Worm (Caenorhabditis elegans): ENCODE measurements around the gene T26C5.2.

T26C5.2 gene

DNA sequence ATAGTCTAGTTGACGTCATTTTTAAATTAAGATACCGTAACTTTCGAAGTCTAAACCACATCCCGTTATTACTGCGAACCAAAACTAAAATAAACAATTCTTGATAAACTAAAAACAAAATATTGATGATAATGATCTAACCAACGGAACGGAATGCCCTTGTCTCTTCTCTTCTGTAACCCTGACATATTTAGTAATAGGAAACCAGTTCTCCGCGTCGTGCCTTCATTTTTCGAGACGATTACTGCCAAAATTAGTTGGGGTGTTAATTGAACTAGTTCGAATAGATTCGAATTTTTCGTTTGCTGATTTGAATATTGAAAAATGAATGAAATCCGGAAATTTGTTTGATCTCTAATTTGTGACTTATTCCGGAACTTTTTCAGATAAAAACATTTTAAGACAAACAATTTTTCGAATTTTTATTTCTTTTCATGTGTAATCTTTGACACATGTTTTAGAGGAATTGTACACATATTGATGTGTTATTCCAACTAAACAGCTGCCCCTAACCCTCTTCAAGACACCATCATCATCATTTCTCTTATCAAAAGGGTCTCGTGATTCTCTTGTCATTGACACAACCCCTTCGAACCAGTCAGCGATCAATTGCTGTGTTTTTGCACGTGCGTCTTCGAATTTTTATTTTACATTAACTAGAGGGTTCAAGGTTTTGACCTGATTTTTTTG lies 50.8 kb downstream of the T26C5.2 start:
- TF ChIP-seq flt-1 (GFP tag; IDR thresholded peaks at IDR 0.05), result no peak
- no peak for TF ChIP-seq T22C8.4 (GFP tag; IDR thresholded peaks at IDR 0.05)
- no peak for TF ChIP-seq med-1 (GFP tag; optimal IDR thresholded peaks at IDR 0.05; ENCODE audit: insufficient read depth)
- no peak for TF ChIP-seq tab-1 (GFP tag; IDR thresholded peaks at IDR 0.05)
- no peak for TF ChIP-seq ztf-23 (GFP tag; IDR thresholded peaks at IDR 0.05)
- TF ChIP-seq cog-1 (tag; optimal IDR thresholded peaks at IDR 0.05), result no peak
- TF ChIP-seq klf-2 (GFP tag; conservative IDR thresholded peaks at IDR 0.05), result no peak
- TF ChIP-seq ztf-29 (GFP tag; IDR thresholded peaks at IDR 0.05), result no peak
- no peak for TF ChIP-seq ref-1 (GFP tag; conservative IDR thresholded peaks at IDR 0.05)

DNA sequence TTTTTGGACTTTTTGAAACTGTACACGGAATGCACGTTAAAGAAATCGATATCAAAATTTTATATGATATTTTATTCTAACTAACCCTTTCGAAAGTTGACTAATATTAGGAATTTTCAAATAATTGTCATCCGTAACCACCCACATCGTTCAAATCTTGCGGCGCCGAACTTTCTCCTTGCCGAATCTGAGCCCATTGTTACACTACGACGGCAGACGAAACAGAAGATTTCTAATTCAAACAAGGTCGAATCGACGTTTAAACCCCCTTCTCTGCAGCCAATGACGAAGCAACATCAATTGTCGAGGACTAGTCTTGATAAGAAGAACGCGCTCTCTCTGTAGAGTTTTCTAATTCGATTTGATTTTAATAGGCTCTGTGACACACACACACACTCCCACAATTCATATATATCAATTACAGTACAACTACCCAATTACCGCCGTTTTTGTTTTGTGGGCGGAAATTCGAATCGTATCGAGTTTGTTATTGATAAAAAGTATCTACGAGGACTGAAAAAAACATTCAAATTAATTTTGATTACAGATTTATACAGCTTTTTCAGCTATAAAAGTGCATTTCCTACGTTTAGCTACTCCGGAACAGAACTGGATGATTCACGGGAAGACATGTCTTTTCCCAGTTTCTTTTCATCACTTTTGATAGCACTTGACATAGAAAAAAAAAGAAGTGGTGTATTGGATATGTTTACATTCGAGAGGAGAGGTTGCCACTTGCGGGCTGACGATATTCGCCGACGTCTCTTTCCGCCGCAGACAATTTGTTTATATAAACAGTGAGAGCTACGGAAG lies 51.5 kb downstream of the T26C5.2 start:
- no peak for TF ChIP-seq med-1 (GFP tag; optimal IDR thresholded peaks at IDR 0.05; ENCODE audit: insufficient read depth)
- no peak for TF ChIP-seq ztf-23 (GFP tag; IDR thresholded peaks at IDR 0.05)
- TF ChIP-seq cog-1 (tag; optimal IDR thresholded peaks at IDR 0.05), result no peak
- no peak for TF ChIP-seq T22C8.4 (GFP tag; IDR thresholded peaks at IDR 0.05)
- no peak for TF ChIP-seq klf-2 (GFP tag; conservative IDR thresholded peaks at IDR 0.05)
- TF ChIP-seq ztf-29 (GFP tag; IDR thresholded peaks at IDR 0.05), result no peak
- TF ChIP-seq tab-1 (GFP tag; IDR thresholded peaks at IDR 0.05), result no peak

- no peak for TF ChIP-seq ztf-23 (GFP tag; IDR thresholded peaks at IDR 0.05)
- TF ChIP-seq flt-1 (GFP tag; IDR thresholded peaks at IDR 0.05), result peak; percentile 29; the same call in 1 of the 2 replicates
Measured at ce11 chrII:9285171-9286025, 52.4 kb downstream of the T26C5.2 start, which contains the start of gene mtrr-1. mtrr-1 (plus strand) TSS chrII:9285975.

Data from whole organism, midembryonic.